Worm (Caenorhabditis elegans) whole organism, L4 larva: Measurements from ENCODE around the gene B0554.4.
A peak's percentile ranks its signal among the peaks of the same experiment; 100 is the strongest.

Source experiments
- dmd-6 ChIP-seq: fragments of 200-800 bp; sonication (Bioruptor generic); IDR thresholded peaks from 2 replicates; pipeline ENCODE4 v1.3.6; 2022; ENCODE audit warnings: missing genetic modification reagents, missing genetic modification characterization, missing compliant biosample characterization
- zip-11 ChIP-seq: fragments of 200-800 bp; sonication (Bioruptor generic); IDR thresholded peaks from 2 replicates; pipeline ENCODE4 v1.3.6; 2022; ENCODE audit warnings: missing genetic modification characterization, missing compliant biosample characterization

The B0554.4 gene

ce11 chrV:482860-483259, 53.9 kb downstream of the B0554.4 start:
- TF ChIP-seq zip-11 (GFP tag; lab: Robert Waterston, UW) (no peak), dmd-6 (GFP tag; lab: Robert Waterston, UW) (0 out of 2 replicates have a peak, but pooled peaks have one; percentile 24)
